Fruit fly (Drosophila melanogaster): ENCODE data around the gene msk.

The msk gene

dm6 chr3L:8096106-8096558 is 19.8 kb upstream of the msk start (continued):
- peak; percentile 79 for TF ChIP-seq peb (GFP tag; IDR thresholded peaks at IDR 0.05)
- TF ChIP-seq CG31388 (GFP tag; optimal IDR thresholded peaks at IDR 0.05): peak; percentile 79
- TF ChIP-seq mirr (GFP tag; optimal IDR thresholded peaks at IDR 0.05): peak; percentile 68
- peak; percentile 96 for TF ChIP-seq so (GFP tag; IDR thresholded peaks at IDR 0.05)
- TF ChIP-seq repo (GFP tag; optimal IDR thresholded peaks at IDR 0.05): peak; percentile 56
- TF ChIP-seq CG3163 (GFP tag; optimal IDR thresholded peaks at IDR 0.05): peak; percentile 62
- peak; percentile 68 for TF ChIP-seq CG15696 (tag; optimal IDR thresholded peaks at IDR 0.05)
- TF ChIP-seq ind (GFP tag; optimal IDR thresholded peaks at IDR 0.05): peak; percentile 96
- TF ChIP-seq caup (GFP tag; optimal IDR thresholded peaks at IDR 0.05; ENCODE audit: severe bottlenecking): peak; percentile 98
- TF ChIP-seq Atf6 (GFP tag; IDR thresholded peaks at IDR 0.05): peak; percentile 98
- peak; percentile 94 for TF ChIP-seq scrt (GFP tag; optimal IDR thresholded peaks at IDR 0.05)
- peak; percentile 87 for TF ChIP-seq CG17829 (tag; optimal IDR thresholded peaks at IDR 0.05)
- no peak for TF ChIP-seq hbn (GFP tag; IDR thresholded peaks at IDR 0.05; ENCODE audit: partially characterized antibody)
- peak; percentile 42 for TF ChIP-seq p53 (GFP tag; optimal IDR thresholded peaks at IDR 0.05)
- peak; percentile 10 for TF ChIP-seq CG10565 (GFP tag; optimal IDR thresholded peaks at IDR 0.05)
- TF ChIP-seq NK7.1 (GFP tag; optimal IDR thresholded peaks at IDR 0.05): peak; percentile 78
- peak; percentile 20 for TF ChIP-seq MESR4 (GFP tag; optimal IDR thresholded peaks at IDR 0.05)
- TF ChIP-seq CG32772 (GFP tag; IDR thresholded peaks at IDR 0.05): peak; percentile 90
- peak; percentile 95 for TF ChIP-seq CG14014 (GFP tag; IDR thresholded peaks at IDR 0.05)
- no peak for TF ChIP-seq nom (GFP tag; optimal IDR thresholded peaks at IDR 0.05)
- peak; percentile 98 for TF ChIP-seq CG12659 (GFP tag; optimal IDR thresholded peaks at IDR 0.05)
- peak; percentile 88 for TF ChIP-seq ttk (GFP tag; IDR thresholded peaks at IDR 0.05)
- peak; percentile 94 for TF ChIP-seq CG12155 (GFP tag; optimal IDR thresholded peaks at IDR 0.05)
- TF ChIP-seq CG13296 (GFP tag; optimal IDR thresholded peaks at IDR 0.05): peak; percentile 97
- peak; percentile 74 for TF ChIP-seq CG9609 (GFP tag; optimal IDR thresholded peaks at IDR 0.05)
- TF ChIP-seq CG17186 (GFP tag; optimal IDR thresholded peaks at IDR 0.05): no peak
- peak; percentile 65 for TF ChIP-seq Camta (GFP tag; optimal IDR thresholded peaks at IDR 0.05)
- peak; percentile 96 for TF ChIP-seq Ets65A (GFP tag)
- TF ChIP-seq al (GFP tag; IDR thresholded peaks at IDR 0.05): peak; percentile 97
- TF ChIP-seq CG8089 (GFP tag; optimal IDR thresholded peaks at IDR 0.05): peak; percentile 44
- TF ChIP-seq slp2 (GFP tag; optimal IDR thresholded peaks at IDR 0.05): peak; percentile 63
- TF ChIP-seq Eip74EF (GFP tag; optimal IDR thresholded peaks at IDR 0.05): peak in 1 of 2 experiments; percentile 83
- peak; percentile 59 for TF ChIP-seq Atf-2 (GFP tag; optimal IDR thresholded peaks at IDR 0.05)
- TF ChIP-seq CG10654 (GFP tag; optimal IDR thresholded peaks at IDR 0.05): peak; percentile 90
- TF ChIP-seq Antp (GFP tag; optimal IDR thresholded peaks at IDR 0.05): peak; percentile 78
- peak; percentile 77 for TF ChIP-seq onecut (GFP tag; IDR thresholded peaks at IDR 0.05)
- peak; percentile 82; the same call in 2 of the 3 replicates for TF ChIP-seq otp (GFP tag; IDR thresholded peaks at IDR 0.05)
- TF ChIP-seq CG7357 (GFP tag; IDR thresholded peaks at IDR 0.05): peak; percentile 90
- peak; percentile 65 for TF ChIP-seq dimm (GFP tag; IDR thresholded peaks at IDR 0.05)
- peak; percentile 45 for TF ChIP-seq CTCF (GFP tag; optimal IDR thresholded peaks at IDR 0.05)
- no peak for TF ChIP-seq Tbp (GFP tag; optimal IDR thresholded peaks at IDR 0.05)
- peak; percentile 96 for TF ChIP-seq sens (GFP tag)
- peak; percentile 39; the same call in 1 of the 2 replicates for TF ChIP-seq sim (GFP tag; IDR thresholded peaks at IDR 0.05)
- TF ChIP-seq insv (GFP tag; optimal IDR thresholded peaks at IDR 0.05): peak in 1 of 2 experiments; percentile 72
- peak; percentile 82 for TF ChIP-seq luna (GFP tag; optimal IDR thresholded peaks at IDR 0.05)
- peak; percentile 95 for TF ChIP-seq Sox102F (GFP tag; optimal IDR thresholded peaks at IDR 0.05)
- peak; percentile 94 for TF ChIP-seq CG34376 (GFP tag; optimal IDR thresholded peaks at IDR 0.05)
- peak; percentile 97 for TF ChIP-seq Adf1 (GFP tag; IDR thresholded peaks at IDR 0.05)
- peak; percentile 93 for TF ChIP-seq CG15514 (GFP tag; optimal IDR thresholded peaks at IDR 0.05)
- no peak for TF ChIP-seq HLH4C (GFP tag; IDR thresholded peaks at IDR 0.05; ENCODE audit: partially characterized antibody)
- peak; percentile 93 for TF ChIP-seq az2 (GFP tag; optimal IDR thresholded peaks at IDR 0.05)
- peak; percentile 80; the same call in 2 of the 3 replicates for TF ChIP-seq zfh1 (GFP tag; IDR thresholded peaks at IDR 0.05)

Data from whole organism, embryonic.